Fruit fly (Drosophila melanogaster): ENCODE measurements around the gene CG14628.

CG14628 gene

DNA sequence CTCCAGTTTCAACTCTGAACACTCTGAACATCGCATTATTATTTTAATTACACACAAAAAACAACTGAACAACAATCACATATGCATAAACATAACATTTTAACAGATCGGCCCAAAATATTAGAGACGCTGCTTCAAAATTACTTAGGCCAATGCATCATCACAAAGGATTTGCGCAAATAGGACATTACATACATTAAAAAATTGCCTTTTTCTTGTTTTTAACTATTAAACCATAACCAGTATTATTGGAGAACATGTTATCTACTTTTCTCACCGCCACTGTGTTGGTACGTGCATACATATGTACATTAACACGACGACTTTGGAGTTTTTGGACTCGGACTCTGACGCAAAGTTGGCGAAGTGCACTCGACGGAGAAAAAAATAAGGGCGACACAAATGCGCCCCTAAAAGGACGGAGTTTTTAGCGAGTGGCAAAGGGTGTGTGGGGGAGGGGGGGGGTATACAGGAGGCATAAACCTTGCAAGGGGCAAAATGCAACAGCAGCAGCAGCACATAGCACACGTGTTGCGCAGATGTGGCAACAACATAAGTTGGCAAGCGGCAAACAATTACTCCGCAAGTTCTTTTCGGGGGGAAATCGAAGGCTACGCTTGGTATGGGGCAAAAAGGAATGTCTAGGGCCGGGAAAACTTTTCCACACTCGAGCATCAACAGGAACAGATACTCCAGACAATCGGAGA is 15.7 kb upstream of the CG14628 start:
- TF ChIP-seq CG7045 (GFP tag; optimal IDR thresholded peaks at IDR 0.05) (no peak), CG5204 (GFP tag; optimal IDR thresholded peaks at IDR 0.05) (no peak), Crg-1 (GFP tag; optimal IDR thresholded peaks at IDR 0.05) (no peak), pad (GFP tag; optimal IDR thresholded peaks at IDR 0.05) (no peak), toe (GFP tag; optimal IDR thresholded peaks at IDR 0.05) (no peak), cnc (optimal IDR thresholded peaks at IDR 0.05) (no peak), CG11617 (GFP tag; optimal IDR thresholded peaks at IDR 0.05) (no peak), ovo (GFP tag; optimal IDR thresholded peaks at IDR 0.05) (no peak), cic (GFP tag; optimal IDR thresholded peaks at IDR 0.05) (no peak), CG1620 (GFP tag; optimal IDR thresholded peaks at IDR 0.05) (no peak), Mnt (GFP tag; optimal IDR thresholded peaks at IDR 0.05) (no peak)

DNA sequence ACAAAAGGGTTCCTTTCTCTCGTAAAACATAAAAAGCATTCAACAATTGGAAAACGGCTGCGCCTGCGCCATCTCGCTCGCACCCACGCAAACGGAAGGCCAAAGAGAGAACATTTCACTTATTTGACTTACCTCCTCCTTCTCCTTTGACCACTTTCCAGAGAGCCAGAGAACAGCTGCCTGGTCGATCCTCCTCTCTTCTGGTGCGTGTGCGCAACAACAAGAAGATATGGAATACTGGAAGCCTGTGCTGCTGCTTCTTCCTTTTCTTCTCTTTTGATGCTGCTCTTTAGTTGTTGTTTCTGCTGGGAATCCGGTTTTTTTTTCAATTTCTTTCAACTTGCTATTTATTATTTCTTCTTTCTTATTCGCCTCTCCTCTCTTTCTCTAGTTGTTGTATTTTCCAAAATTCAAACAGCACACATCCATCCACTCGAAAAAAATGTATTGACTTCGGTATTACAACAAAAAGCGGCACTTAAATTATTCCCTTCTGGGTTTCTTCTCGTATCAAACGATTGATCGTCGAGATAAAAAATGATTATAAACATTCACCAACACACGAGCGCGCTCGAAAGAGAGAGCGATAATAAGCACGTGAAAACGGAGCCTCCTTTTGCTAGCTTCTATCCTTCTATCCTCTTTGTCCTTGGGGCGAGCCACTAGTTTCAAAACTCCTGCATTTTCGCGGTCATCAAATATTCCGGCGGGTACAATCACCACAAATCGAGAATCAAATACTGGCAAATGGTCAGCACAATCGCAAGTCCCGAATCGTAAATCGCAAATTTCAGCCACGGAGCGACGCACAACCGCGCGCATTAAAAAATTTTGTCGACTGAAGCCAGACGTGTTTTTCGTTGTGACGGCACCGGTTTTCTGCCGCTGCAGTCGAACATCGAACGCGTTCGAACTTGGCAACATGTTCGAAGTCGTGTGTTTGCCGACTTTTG is 11.1 kb upstream of the CG14628 start, which contains the start of gene CG3655:
TSS of gene CG3655 (minus strand) at position 844 of the 953 bp plus-strand sequence.
- TF ChIP-seq CG7101 (tag; optimal IDR thresholded peaks at IDR 0.05) (no peak), Crg-1 (GFP tag; optimal IDR thresholded peaks at IDR 0.05) (no peak), CG11617 (GFP tag; optimal IDR thresholded peaks at IDR 0.05) (no peak), pad (GFP tag; optimal IDR thresholded peaks at IDR 0.05) (no peak), bab1 (GFP tag; optimal IDR thresholded peaks at IDR 0.05) (peak; percentile 15), tj (GFP tag; optimal IDR thresholded peaks at IDR 0.05) (peak; percentile 2), Clk (GFP tag; optimal IDR thresholded peaks at IDR 0.05) (no peak), CG7045 (GFP tag; optimal IDR thresholded peaks at IDR 0.05) (no peak), Mnt (GFP tag; optimal IDR thresholded peaks at IDR 0.05) (peak; percentile 40), CG14711 (tag; optimal IDR thresholded peaks at IDR 0.05) (no peak), kay (GFP tag; ENCODE audit: borderline replicate concordance) (no peak), CG1620 (GFP tag; optimal IDR thresholded peaks at IDR 0.05) (no peak)

DNA sequence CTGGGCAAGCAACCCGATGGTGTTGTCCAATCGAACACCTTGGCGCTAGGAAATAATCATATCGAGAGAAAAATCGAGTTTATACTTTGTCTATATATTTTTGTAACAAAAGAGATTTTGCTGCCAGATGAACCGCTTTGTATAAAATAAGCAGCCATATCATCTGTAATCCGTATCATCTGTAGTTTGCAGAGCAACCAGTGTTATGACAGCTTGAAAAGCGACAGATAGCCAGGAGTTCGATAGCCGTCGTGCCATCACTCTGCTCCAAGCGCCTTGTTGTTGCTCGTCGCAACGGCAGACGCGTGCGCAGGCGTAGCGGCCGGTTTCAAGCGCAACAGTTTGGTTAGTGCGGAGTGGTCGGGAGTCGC is 10.5 kb upstream of the CG14628 start:
- no peak for TF ChIP-seq CG7045 (GFP tag; optimal IDR thresholded peaks at IDR 0.05)
- TF ChIP-seq CG5204 (GFP tag; optimal IDR thresholded peaks at IDR 0.05) = no peak
- no peak for TF ChIP-seq Hr96 (GFP tag; optimal IDR thresholded peaks at IDR 0.05)
- TF ChIP-seq CG33017 (tag; optimal IDR thresholded peaks at IDR 0.05) = no peak
- TF ChIP-seq Mnt (GFP tag; optimal IDR thresholded peaks at IDR 0.05) = no peak
- no peak for TF ChIP-seq cnc (optimal IDR thresholded peaks at IDR 0.05)
- TF ChIP-seq kay (GFP tag; ENCODE audit: borderline replicate concordance) = no peak
- no peak for TF ChIP-seq Clk (GFP tag; optimal IDR thresholded peaks at IDR 0.05)
- TF ChIP-seq toe (GFP tag; optimal IDR thresholded peaks at IDR 0.05) = no peak
- TF ChIP-seq CG12768 (GFP tag; optimal IDR thresholded peaks at IDR 0.05) = no peak
- no peak for TF ChIP-seq bab1 (GFP tag; optimal IDR thresholded peaks at IDR 0.05)
- TF ChIP-seq cic (GFP tag; optimal IDR thresholded peaks at IDR 0.05) = no peak
- TF ChIP-seq CG14711 (tag; optimal IDR thresholded peaks at IDR 0.05) = no peak
- TF ChIP-seq Crg-1 (GFP tag; optimal IDR thresholded peaks at IDR 0.05) = no peak
- TF ChIP-seq CG11617 (GFP tag; optimal IDR thresholded peaks at IDR 0.05) = no peak
- TF ChIP-seq CG1620 (GFP tag; optimal IDR thresholded peaks at IDR 0.05) = no peak

DNA sequence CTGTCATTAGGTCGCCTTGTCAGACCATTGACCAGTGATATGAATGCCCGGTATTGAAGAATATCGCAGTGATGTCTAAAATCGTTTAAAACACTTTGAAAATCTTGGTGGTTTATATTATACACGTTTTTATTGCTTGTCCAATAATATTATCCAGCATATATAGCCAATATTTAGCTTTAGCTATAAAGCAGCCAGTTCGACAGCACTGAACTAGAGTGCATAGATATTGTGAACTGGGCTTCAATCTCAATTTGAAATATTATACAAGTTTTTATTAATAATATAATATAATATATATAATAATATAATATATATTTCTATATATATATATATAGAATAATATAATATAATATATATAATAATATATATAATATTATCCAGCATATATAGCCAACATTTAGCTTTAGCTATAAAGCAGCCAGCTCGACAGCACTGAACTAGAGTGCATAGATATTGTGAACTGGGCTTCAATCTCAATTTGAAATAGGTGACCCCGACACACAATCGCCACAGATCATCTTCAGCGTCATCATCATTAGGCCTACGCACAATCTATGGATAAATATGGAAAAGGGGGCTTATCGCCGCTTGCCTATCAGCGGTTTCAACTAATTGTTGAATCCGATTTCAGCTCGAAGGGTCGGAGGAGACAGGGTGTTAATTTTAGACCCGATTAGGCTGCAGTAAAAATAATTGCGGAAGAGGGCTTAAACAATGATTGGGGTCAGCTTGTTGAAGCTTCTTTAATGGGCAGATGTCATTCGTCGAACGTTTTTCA is 2.7 kb upstream of the CG14628 start:
- TF ChIP-seq Hr96 (GFP tag; optimal IDR thresholded peaks at IDR 0.05) (no peak), CG33017 (tag; optimal IDR thresholded peaks at IDR 0.05) (no peak), CG7101 (tag; optimal IDR thresholded peaks at IDR 0.05) (no peak), Mnt (GFP tag; optimal IDR thresholded peaks at IDR 0.05) (no peak), CG11617 (GFP tag; optimal IDR thresholded peaks at IDR 0.05) (no peak), cnc (optimal IDR thresholded peaks at IDR 0.05) (no peak), ovo (GFP tag; optimal IDR thresholded peaks at IDR 0.05) (no peak), CG7045 (GFP tag; optimal IDR thresholded peaks at IDR 0.05) (no peak), toe (GFP tag; optimal IDR thresholded peaks at IDR 0.05) (no peak), kay (GFP tag; ENCODE audit: borderline replicate concordance) (no peak), CG12768 (GFP tag; optimal IDR thresholded peaks at IDR 0.05) (no peak), tj (GFP tag; optimal IDR thresholded peaks at IDR 0.05) (no peak), Clk (GFP tag; optimal IDR thresholded peaks at IDR 0.05) (no peak), bab1 (GFP tag; optimal IDR thresholded peaks at IDR 0.05) (no peak), CG1620 (GFP tag; optimal IDR thresholded peaks at IDR 0.05) (no peak), pad (GFP tag; optimal IDR thresholded peaks at IDR 0.05) (no peak), CG5204 (GFP tag; optimal IDR thresholded peaks at IDR 0.05) (no peak), Crg-1 (GFP tag; optimal IDR thresholded peaks at IDR 0.05) (no peak), cic (GFP tag; optimal IDR thresholded peaks at IDR 0.05) (no peak), CG14711 (tag; optimal IDR thresholded peaks at IDR 0.05) (no peak)

DNA sequence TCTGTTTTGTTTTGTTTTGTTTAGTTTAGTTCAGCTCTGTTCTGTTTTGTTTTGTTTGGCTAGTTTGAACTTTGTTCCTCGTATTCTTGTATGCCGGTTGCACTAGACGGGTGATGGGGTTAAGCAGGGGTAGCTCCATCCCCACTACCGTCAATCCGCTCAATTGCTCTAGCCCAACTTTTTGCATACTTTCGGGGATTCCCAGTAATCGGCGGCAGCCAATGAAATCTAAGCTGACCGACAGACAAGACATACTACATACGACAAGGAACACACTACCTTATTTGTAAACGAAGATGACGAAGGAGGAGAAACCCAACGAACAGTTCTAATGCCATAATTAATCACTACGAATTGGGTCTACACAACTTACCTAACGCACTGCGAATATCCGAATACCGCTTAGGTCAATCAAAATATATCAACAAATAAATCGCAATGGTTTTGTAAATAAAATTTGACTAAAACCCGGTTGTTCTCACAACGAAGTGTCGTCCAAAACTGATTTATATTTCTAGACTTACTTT is 16.5 kb downstream of the CG14628 start, which contains the start of gene eIF4E7:
TSS of gene eIF4E7 (minus strand) at position 477 of the 527 bp plus-strand sequence.
- TF ChIP-seq CG14711 (tag; optimal IDR thresholded peaks at IDR 0.05) (no peak), pad (GFP tag; optimal IDR thresholded peaks at IDR 0.05) (peak; percentile 49), Mnt (GFP tag; optimal IDR thresholded peaks at IDR 0.05) (no peak)

Data from whole organism, adult.